Worm (Caenorhabditis elegans) whole organism, L4 larva: ENCODE measurements around the gene nhr-272.

Experiments
- jun-1 ChIP-seq: fragments of 150-350 bp; optimal IDR thresholded peaks from 2 replicates; lab custom pipeline; 2014; ENCODE audit warnings: missing biosample characterization, missing genetic modification reagents, missing genetic modification characterization
- nhr-237 ChIP-seq: sonication (generic microtip); optimal IDR thresholded peaks from 2 replicates; lab custom pipeline; 2017; ENCODE audit warnings: missing biosample characterization, missing genetic modification characterization
- pha-4 ChIP-seq, 2 experiments: fragments of 150-350 bp in 1 of 2; fragments of 200-800 bp in 1 of 2; sonication (Bioruptor generic) in 1 of 2; IDR thresholded peaks in 1 of 2; optimal IDR thresholded peaks in 1 of 2; 2 replicates each; pipeline versions ENCODE4 v1.3.6 to Lab custom; 2014 to 2022; ENCODE audit warnings: missing genetic modification characterization in 2 of 2, missing genetic modification reagents in 2 of 2, missing biosample characterization in 1 of 2, missing compliant biosample characterization in 1 of 2
- zip-11 ChIP-seq: fragments of 200-800 bp; sonication (Bioruptor generic); IDR thresholded peaks from 2 replicates; pipeline ENCODE4 v1.3.6; 2022; ENCODE audit warnings: missing genetic modification characterization, missing compliant biosample characterization
- ztf-7 ChIP-seq: fragments of 150-350 bp; optimal IDR thresholded peaks from 2 replicates; lab custom pipeline; 2014; ENCODE audit warnings: missing biosample characterization, missing genetic modification characterization

ce11 chrX:12749530-12750240 is 45.1 kb upstream of the nhr-272 start, which contains the start of gene pgp-14:
- no peak for TF ChIP-seq nhr-237 (tag; lab: Kevin White, UChicago)
- TF ChIP-seq ztf-7 (tag; lab: Kevin White, UChicago): no peak
- no peak for TF ChIP-seq pha-4 (GFP tag; IDR thresholded peaks at IDR 0.05; lab: Robert Waterston, UW)
- no peak for TF ChIP-seq pha-4 (tag; optimal IDR thresholded peaks at IDR 0.05; lab: Kevin White, UChicago)
- no peak for TF ChIP-seq jun-1 (tag; lab: Kevin White, UChicago)
- TF ChIP-seq zip-11: no peak
